Worm (Caenorhabditis elegans) whole organism, L1 larva: ENCODE results near the gene B0416.11.

Experiments
- C16A3.4 ChIP-seq: fragments of 150-350 bp; optimal IDR thresholded peaks from 2 replicates; lab custom pipeline; 2014; ENCODE audit warnings: missing biosample characterization, missing genetic modification characterization
- aly-2 ChIP-seq: fragments of 150-350 bp; optimal IDR thresholded peaks from 2 replicates; lab custom pipeline; 2014; ENCODE audit warnings: missing biosample characterization, missing genetic modification characterization
- ceh-63 ChIP-seq: fragments of 200-800 bp; sonication (Bioruptor generic); optimal IDR thresholded peaks from 2 replicates; lab custom pipeline; 2018; ENCODE audit warnings: mild to moderate bottlenecking, missing genetic modification characterization, missing compliant biosample characterization
- dpl-1 ChIP-seq, 3 experiments: fragments of 150-350 bp in 2 of 3; sonication (generic microtip) in 1 of 3; optimal IDR thresholded peaks; 2 replicates each; lab custom pipeline; 2014 to 2017; ENCODE audit warnings: missing biosample characterization in 3 of 3, missing genetic modification characterization in 3 of 3, missing genetic modification reagents in 3 of 3
- egl-27 ChIP-seq, 2 experiments: fragments of 150-350 bp in 1 of 2; sonication (generic microtip); optimal IDR thresholded peaks; 3 replicates each; lab custom pipeline; 2017 to 2018; ENCODE audit warnings: missing biosample characterization in 2 of 2, missing genetic modification characterization in 2 of 2, missing genetic modification reagents in 2 of 2
- hpl-2 ChIP-seq: fragments of 150-350 bp; optimal IDR thresholded peaks from 2 replicates; lab custom pipeline; 2014; ENCODE audit warnings: missing biosample characterization, missing genetic modification reagents, missing genetic modification characterization
- nhr-11 ChIP-seq: fragments of 150-350 bp; optimal IDR thresholded peaks from 2 replicates; lab custom pipeline; 2014; ENCODE audit warnings: missing biosample characterization, missing genetic modification characterization
- nhr-12 ChIP-seq: sonication (generic microtip); optimal IDR thresholded peaks from 2 replicates; lab custom pipeline; 2017; ENCODE audit warnings: missing biosample characterization, missing genetic modification characterization
- nhr-19 ChIP-seq: fragments of 200-800 bp; sonication (Bioruptor generic); conservative IDR thresholded peaks from 2 replicates; pipeline ENCODE4 v1.3.6; 2022; ENCODE audit warnings: missing genetic modification characterization, missing compliant biosample characterization
- rnt-1 ChIP-seq: sonication (generic microtip); optimal IDR thresholded peaks from 2 replicates; lab custom pipeline; 2016; ENCODE audit warnings: mild to moderate bottlenecking, missing genetic modification characterization, moderate library complexity, missing compliant biosample characterization
- snpc-4 ChIP-seq: fragments of 150-350 bp; optimal IDR thresholded peaks from 2 replicates; lab custom pipeline; 2014; ENCODE audit warnings: missing biosample characterization, missing genetic modification characterization
- tbx-2 ChIP-seq: sonication (generic microtip); optimal IDR thresholded peaks from 2 replicates; lab custom pipeline; 2016; ENCODE audit warnings: missing genetic modification characterization, missing compliant biosample characterization
- unc-130 ChIP-seq: fragments of 150-350 bp; optimal IDR thresholded peaks from 2 replicates; lab custom pipeline; 2017; ENCODE audit warnings: missing biosample characterization, missing genetic modification characterization, inconsistent platforms
- unc-62 ChIP-seq: fragments of 150-350 bp; optimal IDR thresholded peaks from 2 replicates; lab custom pipeline; 2014; ENCODE audit warnings: missing biosample characterization, missing genetic modification reagents, missing genetic modification characterization

- TF ChIP-seq snpc-4 (tag; lab: Kevin White, UChicago): no peak
- no peak for TF ChIP-seq egl-27 (tag; optimal IDR thresholded peaks at IDR 0.05; lab: Kevin White, UChicago)
- no peak for TF ChIP-seq hpl-2
- no peak for TF ChIP-seq unc-62 (GFP tag; lab: Kevin White, UChicago)
- TF ChIP-seq tbx-2 (tag; lab: Kevin White, UChicago): no peak
- TF ChIP-seq aly-2 (tag; lab: Kevin White, UChicago): no peak
- TF ChIP-seq nhr-12 (tag; lab: Kevin White, UChicago): no peak
- TF ChIP-seq rnt-1: no peak
- no peak for TF ChIP-seq nhr-11
- no peak for TF ChIP-seq nhr-19
- no peak for TF ChIP-seq unc-130
- no peak for TF ChIP-seq dpl-1 (GFP tag; optimal IDR thresholded peaks at IDR 0.05; lab: Kevin White, UChicago)
- TF ChIP-seq C16A3.4 (tag; lab: Kevin White, UChicago): no peak
- TF ChIP-seq ceh-63 (GFP tag; lab: Kevin White, UChicago): no peak
Measured at ce11 chrX:9234518-9234917, 48.4 kb downstream of the B0416.11 start, which contains the start of gene col-175.
